Comparison of ENCODE assay signal across 5 worm cellular contexts in the genomic region with DNA sequence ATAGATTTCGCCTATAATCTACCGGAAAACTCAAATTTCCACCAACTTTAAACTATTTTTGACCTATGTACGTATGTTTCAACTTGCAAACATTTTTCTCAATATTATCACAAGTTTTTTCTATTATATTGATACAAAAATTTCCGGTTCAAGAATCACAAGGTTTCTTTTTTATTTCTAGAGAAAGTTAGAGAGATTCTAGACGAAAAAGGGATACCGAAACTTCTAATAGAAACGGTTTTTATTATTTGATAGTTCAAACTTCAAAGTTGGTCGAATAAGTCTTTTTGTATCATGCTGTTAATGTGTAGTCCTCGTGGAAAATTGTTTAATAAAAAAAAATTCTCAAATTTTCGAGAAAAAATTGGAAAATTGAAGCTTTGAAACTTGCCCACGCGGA.
TF ChIP-seq lines count a peak whose summit lies in the region.

No protein-coding gene starts in this region.

TF ChIP-seq in whole organism, L1 larva, 84 proteins besides CTCF, POLR2A, EP300 and RAD21 (continues in another document):
- TF ChIP-seq efl-3 (GFP tag; optimal IDR thresholded peaks at IDR 0.05; lab: Kevin White, UChicago): no peak
- no peak for TF ChIP-seq lir-3 (tag; optimal IDR thresholded peaks at IDR 0.05; lab: Kevin White, UChicago; ENCODE audit: poor library complexity)
- TF ChIP-seq sup-37 (GFP tag; optimal IDR thresholded peaks at IDR 0.05; lab: Kevin White, UChicago): no peak
- peak; percentile 18 to 38 for TF ChIP-seq lsy-2 (tag; optimal IDR thresholded peaks at IDR 0.05; lab: Kevin White, UChicago)
- no peak for TF ChIP-seq sox-4 (tag; optimal IDR thresholded peaks at IDR 0.05; lab: Kevin White, UChicago)
- TF ChIP-seq elt-2 (tag; optimal IDR thresholded peaks at IDR 0.05; lab: Kevin White, UChicago): no peak
- TF ChIP-seq aly-2 (tag; optimal IDR thresholded peaks at IDR 0.05; lab: Kevin White, UChicago): no peak
- TF ChIP-seq mdl-1 (tag; optimal IDR thresholded peaks at IDR 0.05; lab: Kevin White, UChicago): no peak
- TF ChIP-seq pax-3 (tag; optimal IDR thresholded peaks at IDR 0.05; lab: Kevin White, UChicago): no peak
- peak; percentile 3 for TF ChIP-seq nhr-90 (tag; optimal IDR thresholded peaks at IDR 0.05; lab: Kevin White, UChicago; ENCODE audit: poor library complexity)
- no peak for TF ChIP-seq isw-1 (GFP tag; IDR thresholded peaks at IDR 0.05; lab: Robert Waterston, UW)
- TF ChIP-seq dsc-1 (tag; optimal IDR thresholded peaks at IDR 0.05; lab: Kevin White, UChicago): no peak
- TF ChIP-seq alr-1 (tag; optimal IDR thresholded peaks at IDR 0.05; lab: Kevin White, UChicago; ENCODE audit: borderline replicate concordance): no peak
- no peak for TF ChIP-seq xbp-1 (tag; optimal IDR thresholded peaks at IDR 0.05; lab: Kevin White, UChicago)
- no peak for TF ChIP-seq efl-1 (optimal IDR thresholded peaks at IDR 0.05; lab: Kevin White, UChicago)
- TF ChIP-seq efl-1 (GFP tag; optimal IDR thresholded peaks at IDR 0.05 in 1 of 2; lab: Kevin White, UChicago): peak in 1 of 2 experiments; percentile 89
- no peak for TF ChIP-seq pqm-1 (tag; optimal IDR thresholded peaks at IDR 0.05; lab: Kevin White, UChicago)

TF ChIP-seq in whole organism, L2 larva, 48 proteins besides CTCF, POLR2A, EP300 and RAD21:
- TF ChIP-seq nhr-77 (tag; optimal IDR thresholded peaks at IDR 0.05; lab: Kevin White, UChicago) (no peak), sma-9 (GFP tag; optimal IDR thresholded peaks at IDR 0.05; lab: Kevin White, UChicago) (peak; percentile 75), sma-9 (tag; optimal IDR thresholded peaks at IDR 0.05; lab: Kevin White, UChicago) (no peak), nhr-25 (tag; optimal IDR thresholded peaks at IDR 0.05; lab: Kevin White, UChicago) (peak; percentile 82), unc-55 (GFP tag; optimal IDR thresholded peaks at IDR 0.05; lab: Kevin White, UChicago) (no peak), sma-3 (GFP tag; optimal IDR thresholded peaks at IDR 0.05; lab: Kevin White, UChicago) (peak; percentile 23), blmp-1 (tag; optimal IDR thresholded peaks at IDR 0.05; lab: Kevin White, UChicago; ENCODE audit: insufficient read depth) (peak; percentile 70), gmeb-1 (tag; optimal IDR thresholded peaks at IDR 0.05; lab: Kevin White, UChicago) (peak; percentile 23), nhr-21 (tag; optimal IDR thresholded peaks at IDR 0.05; lab: Kevin White, UChicago) (peak; percentile 38)

TF ChIP-seq in whole organism, L3 larva, 47 proteins besides CTCF, POLR2A, EP300 and RAD21:
- TF ChIP-seq ceh-16 (tag; optimal IDR thresholded peaks at IDR 0.05; lab: Kevin White, UChicago): no peak
- TF ChIP-seq fkh-2 (tag; optimal IDR thresholded peaks at IDR 0.05; lab: Kevin White, UChicago): no peak
- TF ChIP-seq nhr-23 (tag; optimal IDR thresholded peaks at IDR 0.05; lab: Kevin White, UChicago): peak; percentile 12
- TF ChIP-seq skn-1 (tag; optimal IDR thresholded peaks at IDR 0.05; lab: Kevin White, UChicago): no peak
- no peak for TF ChIP-seq eor-1 (tag; optimal IDR thresholded peaks at IDR 0.05; lab: Kevin White, UChicago)
- no peak for TF ChIP-seq pqm-1 (tag; optimal IDR thresholded peaks at IDR 0.05; lab: Kevin White, UChicago)
- TF ChIP-seq ceh-9 (tag; optimal IDR thresholded peaks at IDR 0.05; lab: Kevin White, UChicago): no peak
- no peak for TF ChIP-seq fos-1 (tag; optimal IDR thresholded peaks at IDR 0.05; lab: Kevin White, UChicago)

TF ChIP-seq in whole organism, L4 larva, 104 proteins besides CTCF, POLR2A, EP300 and RAD21 (continues in another document):
- TF ChIP-seq F37D6.2 (tag; optimal IDR thresholded peaks at IDR 0.05; lab: Kevin White, UChicago) (no peak), T20F7.1 (GFP tag; optimal IDR thresholded peaks at IDR 0.05; lab: Kevin White, UChicago) (peak; percentile 8), dve-1 (tag; optimal IDR thresholded peaks at IDR 0.05; lab: Kevin White, UChicago; ENCODE audit: insufficient read depth) (peak; percentile 22), ctbp-1 (GFP tag; IDR thresholded peaks at IDR 0.05; lab: Robert Waterston, UW) (no peak), mep-1 (tag; optimal IDR thresholded peaks at IDR 0.05; lab: Kevin White, UChicago) (peak; percentile 27), D1046.2 (GFP tag; IDR thresholded peaks at IDR 0.05; lab: Robert Waterston, UW) (no peak), hlh-11 (tag; optimal IDR thresholded peaks at IDR 0.05; lab: Kevin White, UChicago) (no peak), mdt-29 (GFP tag; IDR thresholded peaks at IDR 0.05; lab: Robert Waterston, UW) (no peak), nhr-41 (GFP tag; IDR thresholded peaks at IDR 0.05; lab: Robert Waterston, UW) (no peak), dmd-6 (GFP tag; IDR thresholded peaks at IDR 0.05; lab: Robert Waterston, UW) (0 out of 2 replicates have a peak, but pooled peaks have one; percentile 11), attf-4 (tag; optimal IDR thresholded peaks at IDR 0.05; lab: Kevin White, UChicago) (no peak), zfp-3 (GFP tag; conservative IDR thresholded peaks at IDR 0.05; lab: Robert Waterston, UW) (no peak), daf-19 (GFP tag; conservative IDR thresholded peaks at IDR 0.05; lab: Robert Waterston, UW) (no peak), dmd-8 (GFP tag; IDR thresholded peaks at IDR 0.05; lab: Robert Waterston, UW) (no peak), sdz-12 (GFP tag; optimal IDR thresholded peaks at IDR 0.05; lab: Kevin White, UChicago) (no peak), aha-1 (tag; lab: Kevin White, UChicago) (peak; percentile 17), nhr-76 (tag; optimal IDR thresholded peaks at IDR 0.05; lab: Kevin White, UChicago) (no peak), ceh-20 (GFP tag; IDR thresholded peaks at IDR 0.05; lab: Robert Waterston, UW) (no peak), nhr-11 (tag; optimal IDR thresholded peaks at IDR 0.05; lab: Kevin White, UChicago) (no peak), F10B5.3 (tag; optimal IDR thresholded peaks at IDR 0.05; lab: Kevin White, UChicago) (no peak), zip-11 (GFP tag; IDR thresholded peaks at IDR 0.05; lab: Robert Waterston, UW) (no peak), dmd-9 (GFP tag; IDR thresholded peaks at IDR 0.05; lab: Robert Waterston, UW) (no peak), mdl-1 (tag; optimal IDR thresholded peaks at IDR 0.05; lab: Kevin White, UChicago) (no peak), nhr-28 (tag; optimal IDR thresholded peaks at IDR 0.05; lab: Kevin White, UChicago) (peak; percentile 12), unc-39 (tag; optimal IDR thresholded peaks at IDR 0.05; lab: Kevin White, UChicago) (no peak), unc-62 (GFP tag; optimal IDR thresholded peaks at IDR 0.05 in 1 of 2; lab: Kevin White, UChicago) (peak in 1 of 2 experiments; percentile 21), unc-62 (tag; optimal IDR thresholded peaks at IDR 0.05; lab: Kevin White, UChicago) (no peak), Y48G9A.11 (GFP tag; IDR thresholded peaks at IDR 0.05; lab: Robert Waterston, UW) (no peak), hlh-30 (tag; optimal IDR thresholded peaks at IDR 0.05; lab: Kevin White, UChicago; ENCODE audit: insufficient read depth) (peak; percentile 58), spr-3 (GFP tag; optimal IDR thresholded peaks at IDR 0.05; lab: Kevin White, UChicago) (no peak)

TF ChIP-seq in whole organism, young adult, 124 proteins besides CTCF, POLR2A, EP300 and RAD21:
- no peak for TF ChIP-seq snpc-1.3 (tag; optimal IDR thresholded peaks at IDR 0.05; lab: Kevin White, UChicago; ENCODE audit: insufficient read depth)
- 0 out of 2 replicates have a peak, but pooled peaks have one; percentile 15 for TF ChIP-seq C06A6.2 (GFP tag; conservative IDR thresholded peaks at IDR 0.05; lab: Robert Waterston, UW)
- TF ChIP-seq him-1 (tag; optimal IDR thresholded peaks at IDR 0.05; lab: Kevin White, UChicago): no peak
- TF ChIP-seq nhr-80 (tag; optimal IDR thresholded peaks at IDR 0.05; lab: Kevin White, UChicago): no peak
- TF ChIP-seq ZK185.1 (tag; optimal IDR thresholded peaks at IDR 0.05; lab: Kevin White, UChicago; ENCODE audit: poor library complexity, severe bottlenecking): no peak
- TF ChIP-seq dpl-1 (GFP tag; optimal IDR thresholded peaks at IDR 0.05; lab: Kevin White, UChicago): no peak
- no peak for TF ChIP-seq ztf-28 (GFP tag; IDR thresholded peaks at IDR 0.05; lab: Robert Waterston, UW)
- TF ChIP-seq F52B5.7 (tag; optimal IDR thresholded peaks at IDR 0.05; lab: Kevin White, UChicago): no peak
- TF ChIP-seq lin-40 (tag; optimal IDR thresholded peaks at IDR 0.05; lab: Kevin White, UChicago): peak; percentile 45
- no peak for TF ChIP-seq lin-26 (GFP tag; IDR thresholded peaks at IDR 0.05; lab: Robert Waterston, UW)
